Fruit fly (Drosophila melanogaster) whole organism, embryonic: ENCODE results near the gene Nin.

Source experiments
- Antp ChIP-seq: fragments of 200-800 bp; sonication (Bioruptor generic); optimal IDR thresholded peaks from 3 replicates; lab custom pipeline; 2016; ENCODE audit warnings: missing biosample characterization, missing genetic modification characterization
- CG10366 ChIP-seq: fragments of 200-800 bp; sonication (Bioruptor generic); IDR thresholded peaks from 2 replicates; pipeline ENCODE4 v1.3.6; 2022; ENCODE audit warnings: missing biosample characterization, missing genetic modification characterization
- CG15073 ChIP-seq: fragments of 200-800 bp; sonication (Bioruptor generic); optimal IDR thresholded peaks from 2 replicates; lab custom pipeline; 2016; ENCODE audit warnings: missing biosample characterization, missing genetic modification characterization
- CG1602 ChIP-seq: fragments of 200-800 bp; sonication (Bioruptor generic); optimal IDR thresholded peaks from 3 replicates; lab custom pipeline; 2016; ENCODE audit warnings: missing biosample characterization, missing genetic modification characterization
- CG17802 ChIP-seq: fragments of 200-800 bp; sonication (Bioruptor generic); optimal IDR thresholded peaks from 2 replicates; lab custom pipeline; 2018; ENCODE audit warnings: missing biosample characterization, mild to moderate bottlenecking, missing genetic modification characterization, moderate library complexity
- CG18599 ChIP-seq: fragments of 200-800 bp; sonication (Bioruptor generic); optimal IDR thresholded peaks from 3 replicates; lab custom pipeline; 2017; ENCODE audit warnings: missing biosample characterization, missing genetic modification characterization, mild to moderate bottlenecking, moderate library complexity, missing genetic modification reagents
- CG2116 ChIP-seq: fragments of 200-800 bp; sonication (Bioruptor generic); optimal IDR thresholded peaks from 3 replicates; lab custom pipeline; 2018; ENCODE audit warnings: missing biosample characterization, mild to moderate bottlenecking, missing genetic modification characterization
- CG31441 ChIP-seq: fragments of 200-800 bp; sonication (Bioruptor generic); IDR thresholded peaks from 2 replicates; pipeline ENCODE4 v1.3.6; 2022; ENCODE audit warnings: missing biosample characterization, missing genetic modification characterization
- CG3163 ChIP-seq: fragments of 200-800 bp; sonication (Bioruptor generic); optimal IDR thresholded peaks from 3 replicates; lab custom pipeline; 2016; ENCODE audit warnings: missing biosample characterization, missing genetic modification characterization
- CG32767 ChIP-seq: fragments of 200-800 bp; sonication (Bioruptor generic); IDR thresholded peaks from 2 replicates; pipeline ENCODE4 v1.3.6; 2022; ENCODE audit warnings: missing biosample characterization, missing genetic modification characterization
- CG4360 ChIP-seq: fragments of 200-800 bp; sonication (Bioruptor generic); IDR thresholded peaks from 2 replicates; pipeline ENCODE4 v1.3.6; 2022; ENCODE audit warnings: missing biosample characterization, missing genetic modification characterization
- CG5245 ChIP-seq: fragments of 200-800 bp; sonication (Bioruptor generic); optimal IDR thresholded peaks from 3 replicates; lab custom pipeline; 2016; ENCODE audit warnings: missing biosample characterization, missing genetic modification characterization
- CG6689 ChIP-seq: fragments of 200-800 bp; sonication (Bioruptor generic); IDR thresholded peaks from 2 replicates; pipeline ENCODE4 v1.3.6; 2022; ENCODE audit warnings: missing biosample characterization, missing genetic modification characterization
- CG7987 ChIP-seq: fragments of 200-800 bp; sonication (Bioruptor generic); optimal IDR thresholded peaks from 2 replicates; lab custom pipeline; 2018; ENCODE audit warnings: missing biosample characterization, mild to moderate bottlenecking, missing genetic modification characterization, moderate library complexity
- CG8089 ChIP-seq: fragments of 200-800 bp; sonication (Bioruptor generic); optimal IDR thresholded peaks from 3 replicates; lab custom pipeline; 2016; ENCODE audit warnings: missing biosample characterization, missing genetic modification characterization
- CG8478 ChIP-seq: fragments of >200 bp; optimal IDR thresholded peaks from 2 replicates; lab custom pipeline; 2018
- CG9727 ChIP-seq: fragments of 200-800 bp; sonication (Bioruptor generic); optimal IDR thresholded peaks from 3 replicates; lab custom pipeline; 2017; ENCODE audit warnings: missing biosample characterization, mild to moderate bottlenecking, missing genetic modification characterization
- CG9932 ChIP-seq: fragments of 200-800 bp; sonication (Bioruptor generic); IDR thresholded peaks from 2 replicates; pipeline ENCODE4 v1.3.6; 2022; ENCODE audit warnings: missing biosample characterization, missing genetic modification characterization
- Deaf1 ChIP-seq: fragments of 200-800 bp; optimal IDR thresholded peaks from 3 replicates; lab custom pipeline; 2019; ENCODE audit warnings: missing biosample characterization, mild to moderate bottlenecking, missing genetic modification characterization, moderate library complexity
- Doc2 ChIP-seq: fragments of 200-800 bp; sonication (Bioruptor generic); IDR thresholded peaks from 2 replicates; pipeline ENCODE4 v1.3.6; 2022; ENCODE audit warnings: missing biosample characterization, missing genetic modification characterization
- Doc3 ChIP-seq: fragments of 200-800 bp; sonication (Bioruptor generic); IDR thresholded peaks from 3 replicates; pipeline ENCODE4 v1.3.6; 2022; ENCODE audit warnings: missing biosample characterization, missing genetic modification characterization; ENCODE audit not compliant: partially characterized antibody
- Hand ChIP-seq: fragments of 200-800 bp; sonication (Bioruptor generic); optimal IDR thresholded peaks from 2 replicates; lab custom pipeline; 2017; ENCODE audit warnings: mild to moderate bottlenecking, missing biosample characterization, missing genetic modification reagents, missing genetic modification characterization
- Oaz ChIP-seq: fragments of 200-800 bp; sonication (Bioruptor generic); IDR thresholded peaks from 2 replicates; pipeline ENCODE4 v1.3.6; 2022; ENCODE audit warnings: missing biosample characterization, missing genetic modification characterization
- Ptx1 ChIP-seq: fragments of 200-800 bp; sonication (Bioruptor generic); IDR thresholded peaks from 2 replicates; pipeline ENCODE4 v1.3.6; 2022; ENCODE audit warnings: missing biosample characterization, missing genetic modification characterization
- Sox100B ChIP-seq: fragments of 200-800 bp; sonication (Bioruptor generic); optimal IDR thresholded peaks from 3 replicates; lab custom pipeline; 2018; ENCODE audit warnings: missing biosample characterization, mild to moderate bottlenecking, missing genetic modification characterization
- abd-A ChIP-seq: fragments of 200-800 bp; sonication (Bioruptor generic); optimal IDR thresholded peaks from 3 replicates; lab custom pipeline; 2019; ENCODE audit warnings: missing biosample characterization, mild to moderate bottlenecking, missing genetic modification characterization, moderate library complexity
- bcd ChIP-seq: fragments of 200-800 bp; sonication (Bioruptor generic); optimal IDR thresholded peaks from 2 replicates; lab custom pipeline; 2017; ENCODE audit warnings: missing biosample characterization, mild to moderate bottlenecking, missing genetic modification characterization
- chm ChIP-seq: fragments of 200-800 bp; sonication (Bioruptor generic); IDR thresholded peaks from 2 replicates; pipeline ENCODE4 v1.3.6; 2022; ENCODE audit warnings: missing biosample characterization, missing genetic modification characterization
- dmrt11E ChIP-seq: fragments of 200-800 bp; sonication (Bioruptor generic); optimal IDR thresholded peaks from 3 replicates; lab custom pipeline; 2018; ENCODE audit warnings: missing biosample characterization, mild to moderate bottlenecking, missing genetic modification characterization, moderate library complexity
- dmrt99B ChIP-seq: fragments of 200-800 bp; sonication (Bioruptor generic); optimal IDR thresholded peaks from 2 replicates; lab custom pipeline; 2018; ENCODE audit warnings: missing biosample characterization, mild to moderate bottlenecking, missing genetic modification characterization, moderate library complexity
- dysf ChIP-seq: fragments of 200-800 bp; sonication (Bioruptor generic); IDR thresholded peaks from 3 replicates; pipeline ENCODE4 v1.3.6; 2022; ENCODE audit warnings: missing biosample characterization, missing genetic modification characterization
- fd96Cb ChIP-seq: fragments of 200-800 bp; sonication (Bioruptor generic); optimal IDR thresholded peaks from 2 replicates; lab custom pipeline; 2018; ENCODE audit warnings: missing biosample characterization, mild to moderate bottlenecking, missing genetic modification characterization, moderate library complexity
- gce ChIP-seq: fragments of 200-800 bp; sonication (Bioruptor generic); IDR thresholded peaks from 3 replicates; pipeline ENCODE4 v1.3.6; 2022; ENCODE audit warnings: missing biosample characterization, missing genetic modification characterization
- her ChIP-seq: fragments of 200-800 bp; sonication (Bioruptor generic); optimal IDR thresholded peaks from 2 replicates; lab custom pipeline; 2016; ENCODE audit warnings: missing biosample characterization, missing genetic modification characterization
- insv ChIP-seq, 2 experiments: fragments of 200-800 bp; sonication (Bioruptor generic); optimal IDR thresholded peaks; 3 replicates each; lab custom pipeline; 2016 to 2018; ENCODE audit warnings: missing biosample characterization in 2 of 2, missing genetic modification characterization in 2 of 2
- mld ChIP-seq: fragments of 200-800 bp; sonication (Bioruptor generic); IDR thresholded peaks from 3 replicates; pipeline ENCODE4 v1.3.6; 2022; ENCODE audit warnings: missing biosample characterization, missing genetic modification characterization; ENCODE audit not compliant: partially characterized antibody
- nerfin-1 ChIP-seq: fragments of 200-800 bp; sonication (Bioruptor generic); optimal IDR thresholded peaks from 3 replicates; lab custom pipeline; 2019; ENCODE audit warnings: missing biosample characterization, mild to moderate bottlenecking, missing genetic modification characterization, moderate library complexity
- nom ChIP-seq: fragments of 200-800 bp; sonication (Bioruptor generic); optimal IDR thresholded peaks from 2 replicates; lab custom pipeline; 2017; ENCODE audit warnings: missing biosample characterization, missing genetic modification characterization, mild to moderate bottlenecking, moderate library complexity, missing genetic modification reagents
- pho ChIP-seq: fragments of 200-800 bp; sonication (Bioruptor generic); optimal IDR thresholded peaks from 2 replicates; lab custom pipeline; 2016; ENCODE audit warnings: missing biosample characterization, missing genetic modification characterization
- pros ChIP-seq: fragments of 200-800 bp; sonication (Bioruptor generic); optimal IDR thresholded peaks from 3 replicates; lab custom pipeline; 2019; ENCODE audit warnings: missing biosample characterization, mild to moderate bottlenecking, missing genetic modification characterization, moderate library complexity
- ranshi ChIP-seq: fragments of 200-800 bp; sonication (Bioruptor generic); IDR thresholded peaks from 2 replicates; pipeline ENCODE4 v1.3.6; 2022; ENCODE audit warnings: missing biosample characterization, missing genetic modification characterization
- rib ChIP-seq: fragments of 200-800 bp; sonication (Bioruptor generic); IDR thresholded peaks from 2 replicates; pipeline ENCODE4 v1.3.6; 2022; ENCODE audit warnings: missing biosample characterization, missing genetic modification characterization
- row ChIP-seq: fragments of 200-800 bp; sonication (Bioruptor generic); IDR thresholded peaks from 3 replicates; pipeline ENCODE4 v1.3.6; 2022; ENCODE audit warnings: missing biosample characterization, missing genetic modification characterization
- salm ChIP-seq: fragments of 200-800 bp; sonication (Bioruptor generic); optimal IDR thresholded peaks from 2 replicates; lab custom pipeline; 2018; ENCODE audit warnings: missing biosample characterization, mild to moderate bottlenecking, missing genetic modification characterization
- shn ChIP-seq: fragments of 200-800 bp; sonication (Bioruptor generic); optimal IDR thresholded peaks from 3 replicates; lab custom pipeline; 2016; ENCODE audit warnings: missing biosample characterization, missing genetic modification characterization
- sob ChIP-seq: fragments of 200-800 bp; sonication (Bioruptor generic); IDR thresholded peaks from 2 replicates; pipeline ENCODE4 v1.3.6; 2022; ENCODE audit warnings: missing biosample characterization, missing genetic modification characterization
- tap ChIP-seq: fragments of 200-800 bp; optimal IDR thresholded peaks from 3 replicates; lab custom pipeline; 2019; ENCODE audit warnings: missing biosample characterization, mild to moderate bottlenecking, missing genetic modification characterization, moderate library complexity
- tgo ChIP-seq: fragments of 200-800 bp; sonication (Bioruptor generic); IDR thresholded peaks from 3 replicates; pipeline ENCODE4 v1.3.6; 2022; ENCODE audit warnings: missing biosample characterization, missing genetic modification characterization
- usp ChIP-seq: fragments of >200 bp; optimal IDR thresholded peaks from 2 replicates; lab custom pipeline; 2017; ENCODE audit warnings: missing biosample characterization, missing genetic modification characterization
- z ChIP-seq: fragments of 200-800 bp; sonication (Bioruptor generic); IDR thresholded peaks from 3 replicates; pipeline ENCODE4 v1.3.6; 2022; ENCODE audit warnings: missing biosample characterization, missing genetic modification characterization
- zfh2 ChIP-seq: fragments of 200-800 bp; sonication (Bioruptor generic); optimal IDR thresholded peaks from 2 replicates; lab custom pipeline; 2016; ENCODE audit warnings: missing biosample characterization, missing genetic modification characterization

Nin gene

dm6 chr2L:5298978-5299627 is 20.8 kb upstream of the Nin start (continued):
- TF ChIP-seq ranshi (GFP tag; lab: Robert Waterston, UW): peak; percentile 59
- peak; percentile 24 for TF ChIP-seq Antp (GFP tag; lab: Kevin White, UChicago)
- peak; percentile 76 for TF ChIP-seq bcd
- TF ChIP-seq CG4360 (GFP tag; lab: Robert Waterston, UW): no peak
- TF ChIP-seq CG6689: peak; percentile 81
- peak; percentile 83 for TF ChIP-seq CG32767
- no peak for TF ChIP-seq her (GFP tag; lab: Kevin White, UChicago)
- peak; percentile 71 for TF ChIP-seq tgo
- peak; percentile 79 for TF ChIP-seq dmrt11E (tag; lab: Kevin White, UChicago)
- peak; percentile 78 for TF ChIP-seq chm (GFP tag; lab: Robert Waterston, UW)
- peak; percentile 63 for TF ChIP-seq CG10366 (GFP tag; lab: Robert Waterston, UW)
- TF ChIP-seq zfh2 (GFP tag; lab: Kevin White, UChicago): peak; percentile 57
- TF ChIP-seq mld: no peak
- TF ChIP-seq insv (GFP tag; optimal IDR thresholded peaks at IDR 0.05; lab: Kevin White, UChicago): no peak
- TF ChIP-seq CG1602 (GFP tag; lab: Kevin White, UChicago): peak; percentile 82
- no peak for TF ChIP-seq abd-A
- TF ChIP-seq CG31441 (GFP tag; lab: Robert Waterston, UW): peak; percentile 90
- TF ChIP-seq CG9727 (GFP tag; lab: Kevin White, UChicago): peak; percentile 52
- TF ChIP-seq Doc2 (GFP tag; lab: Robert Waterston, UW): no peak
- TF ChIP-seq Doc3 (GFP tag; lab: Robert Waterston, UW): no peak
- TF ChIP-seq nom (GFP tag; lab: Kevin White, UChicago): no peak
- no peak for TF ChIP-seq CG15073 (GFP tag; lab: Kevin White, UChicago)
- TF ChIP-seq dysf (GFP tag; lab: Robert Waterston, UW): peak; percentile 76
- TF ChIP-seq CG8478 (lab: Kevin White, UChicago): no peak
- peak; percentile 79 for TF ChIP-seq CG18599 (GFP tag; lab: Kevin White, UChicago)
- peak; percentile 85 for TF ChIP-seq salm
- peak; percentile 7 for TF ChIP-seq CG5245 (GFP tag; lab: Kevin White, UChicago)
- TF ChIP-seq tap (tag; lab: Kevin White, UChicago): peak; percentile 84
- no peak for TF ChIP-seq pho
- peak; percentile 88 for TF ChIP-seq Sox100B (GFP tag; lab: Kevin White, UChicago)
- TF ChIP-seq z (GFP tag; lab: Robert Waterston, UW): no peak
- TF ChIP-seq CG2116 (GFP tag; lab: Kevin White, UChicago): peak; percentile 32
- TF ChIP-seq sob (GFP tag; lab: Robert Waterston, UW): peak; percentile 71
- TF ChIP-seq Hand (GFP tag; lab: Kevin White, UChicago): peak; percentile 81
- TF ChIP-seq usp: no peak
- TF ChIP-seq Ptx1 (GFP tag; lab: Robert Waterston, UW): peak; percentile 80
- TF ChIP-seq Oaz: peak; percentile 79
- peak; percentile 57 for TF ChIP-seq CG8089 (GFP tag; lab: Kevin White, UChicago)
- TF ChIP-seq CG17802 (tag; lab: Kevin White, UChicago): peak; percentile 38
- TF ChIP-seq shn: peak; percentile 59
- TF ChIP-seq row (GFP tag; lab: Robert Waterston, UW): peak; percentile 96
- TF ChIP-seq CG9932 (GFP tag; lab: Robert Waterston, UW): peak; percentile 66
- no peak for TF ChIP-seq CG3163 (GFP tag; lab: Kevin White, UChicago)
- TF ChIP-seq fd96Cb (tag; lab: Kevin White, UChicago): peak; percentile 90
- no peak for TF ChIP-seq pros (GFP tag; lab: Kevin White, UChicago)
- no peak for TF ChIP-seq rib
- peak; percentile 83 for TF ChIP-seq nerfin-1 (tag; lab: Kevin White, UChicago)
- peak; percentile 52 for TF ChIP-seq Deaf1 (tag; lab: Kevin White, UChicago)
- TF ChIP-seq gce (GFP tag; lab: Robert Waterston, UW): 0 out of 3 replicates have a peak, but pooled peaks have one; percentile 32
- TF ChIP-seq CG7987 (GFP tag; lab: Kevin White, UChicago): peak; percentile 4
- TF ChIP-seq dmrt99B (tag; lab: Kevin White, UChicago): peak; percentile 94
